Worm (Caenorhabditis elegans): ENCODE results near the gene srw-29.

DNA sequence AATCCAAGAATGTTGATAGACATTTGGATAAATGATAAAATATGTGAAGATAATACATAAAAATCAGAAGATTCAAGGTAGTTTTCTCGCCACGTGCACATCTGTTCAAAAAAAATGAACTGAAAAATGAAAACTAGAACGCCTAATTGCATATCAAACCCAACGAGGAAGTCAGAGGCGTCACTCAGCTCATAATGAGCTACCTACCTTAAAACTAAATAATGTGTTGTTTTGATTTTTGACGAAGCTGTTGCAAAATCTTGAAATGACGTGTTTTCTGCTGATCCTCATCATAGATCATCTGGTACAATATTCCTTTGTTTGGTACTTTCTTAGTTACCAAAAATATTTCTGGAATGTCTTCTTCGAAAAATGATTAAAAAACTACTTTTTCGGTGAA is 46.6 kb upstream of the srw-29 start, which contains the start of gene srh-138:
- no peak for TF ChIP-seq snpc-4 (tag; optimal IDR thresholded peaks at IDR 0.05)
- no peak for TF ChIP-seq ztf-11 (tag; optimal IDR thresholded peaks at IDR 0.05)
- TF ChIP-seq T26A8.4 (GFP tag; IDR thresholded peaks at IDR 0.05), result no peak
- no peak for TF ChIP-seq ama-1 (optimal IDR thresholded peaks at IDR 0.05)
- TF ChIP-seq attf-4 (tag; optimal IDR thresholded peaks at IDR 0.05), result no peak
- TF ChIP-seq ZK337.2 (GFP tag; IDR thresholded peaks at IDR 0.05), result no peak
- no peak for TF ChIP-seq fos-1 (tag; optimal IDR thresholded peaks at IDR 0.05)
- TF ChIP-seq Y75B8A.6 (GFP tag; IDR thresholded peaks at IDR 0.05), result no peak

Data from whole organism, L4 larva.